Worm (Caenorhabditis elegans) whole organism, L2 larva: ENCODE results near the gene C34F11.5.

Experiments
- aly-2 ChIP-seq: fragments of 150-350 bp; optimal IDR thresholded peaks from 2 replicates; lab custom pipeline; 2014; ENCODE audit warnings: missing biosample characterization, missing genetic modification characterization
- ama-1 ChIP-seq: fragments of 150-350 bp; optimal IDR thresholded peaks from 2 replicates; lab custom pipeline; 2018; ENCODE audit warnings: inconsistent platforms
- egl-27 ChIP-seq: sonication (generic microtip); optimal IDR thresholded peaks from 3 replicates; lab custom pipeline; 2017; ENCODE audit warnings: missing biosample characterization, missing genetic modification reagents, missing genetic modification characterization
- fos-1 ChIP-seq: fragments of 150-350 bp; optimal IDR thresholded peaks from 2 replicates; lab custom pipeline; 2014; ENCODE audit warnings: missing biosample characterization, missing genetic modification characterization
- lin-11 ChIP-seq: fragments of 150-350 bp; sonication (generic microtip); optimal IDR thresholded peaks from 2 replicates; lab custom pipeline; 2014; ENCODE audit warnings: missing biosample characterization, missing genetic modification characterization, inconsistent platforms, mixed read lengths
- lin-13 ChIP-seq: fragments of 150-350 bp; optimal IDR thresholded peaks from 2 replicates; lab custom pipeline; 2014; ENCODE audit warnings: missing biosample characterization, missing genetic modification reagents, missing genetic modification characterization
- lin-39 ChIP-seq: fragments of 150-350 bp; optimal IDR thresholded peaks from 2 replicates; lab custom pipeline; 2014; ENCODE audit warnings: missing biosample characterization, missing genetic modification reagents, missing genetic modification characterization
- lsy-2 ChIP-seq, 2 experiments: fragments of 150-350 bp in 1 of 2; sonication (generic microtip) in 1 of 2; optimal IDR thresholded peaks; 2 replicates each; lab custom pipeline; 2014 to 2017; ENCODE audit warnings: missing biosample characterization in 2 of 2, missing genetic modification characterization in 2 of 2
- nhr-10 ChIP-seq: sonication (generic microtip); optimal IDR thresholded peaks from 2 replicates; lab custom pipeline; 2017; ENCODE audit warnings: missing biosample characterization, missing genetic modification characterization
- nhr-12 ChIP-seq: fragments of 150-350 bp; optimal IDR thresholded peaks from 2 replicates; lab custom pipeline; 2014; ENCODE audit warnings: missing biosample characterization, missing genetic modification characterization
- nhr-129 ChIP-seq: fragments of 150-350 bp; optimal IDR thresholded peaks from 2 replicates; lab custom pipeline; 2014; ENCODE audit warnings: missing biosample characterization, missing genetic modification characterization
- skn-1 ChIP-seq: sonication (generic microtip); optimal IDR thresholded peaks from 2 replicates; lab custom pipeline; 2017; ENCODE audit warnings: missing biosample characterization, missing genetic modification characterization
- sma-9 ChIP-seq, 2 experiments: fragments of 150-350 bp in 1 of 2; sonication (generic microtip) in 1 of 2; optimal IDR thresholded peaks; 2 replicates each; lab custom pipeline; 2014 to 2016; ENCODE audit warnings: missing genetic modification characterization in 2 of 2, mild to moderate bottlenecking in 1 of 2, missing biosample characterization in 1 of 2, missing compliant biosample characterization in 1 of 2, missing genetic modification reagents in 1 of 2, moderate library complexity in 1 of 2
- zag-1 ChIP-seq: fragments of 150-350 bp; optimal IDR thresholded peaks from 2 replicates; lab custom pipeline; 2014; ENCODE audit warnings: missing biosample characterization, missing genetic modification characterization

ce11 chrII:5182451-5182850 is 13.2 kb upstream of the C34F11.5 start:
- TF ChIP-seq sma-9 (GFP tag; optimal IDR thresholded peaks at IDR 0.05; lab: Kevin White, UChicago) (peak; percentile 81), sma-9 (tag; optimal IDR thresholded peaks at IDR 0.05; lab: Kevin White, UChicago) (no peak), aly-2 (tag; lab: Kevin White, UChicago) (no peak), lin-13 (GFP tag; lab: Kevin White, UChicago) (peak; percentile 44), lsy-2 (tag; optimal IDR thresholded peaks at IDR 0.05; lab: Kevin White, UChicago) (peak in 1 of 2 experiments; percentile 74), egl-27 (tag; lab: Kevin White, UChicago) (no peak), nhr-10 (tag; lab: Kevin White, UChicago) (no peak), lin-11 (tag; lab: Kevin White, UChicago) (no peak), skn-1 (tag; lab: Kevin White, UChicago) (no peak), nhr-129 (peak; percentile 88), zag-1 (tag; lab: Kevin White, UChicago) (peak; percentile 41), nhr-12 (no peak), lin-39 (tag; lab: Kevin White, UChicago) (no peak), ama-1 (lab: Kevin White, UChicago) (no peak), fos-1 (tag; lab: Kevin White, UChicago) (peak; percentile 76)
